Worm (Caenorhabditis elegans): ENCODE results near the gene rap-3.

rap-3 gene

ce11 chrIV:11149454-11150163 lies 27.5 kb upstream of the rap-3 start, which contains the start of the genes F01G4.6 and pfd-1:
Gene F01G4.6, minus strand, starts transcription at chrIV:11149504.
Gene pfd-1, plus strand, starts transcription at chrIV:11150113.
- TF ChIP-seq die-1 (tag; optimal IDR thresholded peaks at IDR 0.05), result no peak
- peak; percentile 23 for TF ChIP-seq F22D6.2 (tag; optimal IDR thresholded peaks at IDR 0.05)
- TF ChIP-seq him-1 (tag; optimal IDR thresholded peaks at IDR 0.05), result no peak
- no peak for TF ChIP-seq hlh-12 (tag; optimal IDR thresholded peaks at IDR 0.05)
- TF ChIP-seq F49E8.2 (tag; optimal IDR thresholded peaks at IDR 0.05; ENCODE audit: insufficient read depth), result no peak
- no peak for TF ChIP-seq aptf-3 (GFP tag; IDR thresholded peaks at IDR 0.05)
- TF ChIP-seq lin-54 (GFP tag; optimal IDR thresholded peaks at IDR 0.05), result peak; percentile 84
- TF ChIP-seq K11D2.4 (GFP tag; IDR thresholded peaks at IDR 0.05), result peak; percentile 88
- TF ChIP-seq mcd-1 (GFP tag; IDR thresholded peaks at IDR 0.05), result peak; percentile 85
- no peak for TF ChIP-seq sea-2 (GFP tag; IDR thresholded peaks at IDR 0.05)
- no peak for TF ChIP-seq F39B2.1 (GFP tag; IDR thresholded peaks at IDR 0.05)
- TF ChIP-seq ets-4 (GFP tag; optimal IDR thresholded peaks at IDR 0.05), result no peak
- no peak for TF ChIP-seq sdz-38 (tag; optimal IDR thresholded peaks at IDR 0.05)
- TF ChIP-seq dox-1 (GFP tag; IDR thresholded peaks at IDR 0.05), result peak; percentile 52; the same call in 1 of the 2 replicates
- no peak for TF ChIP-seq lsy-27 (tag; optimal IDR thresholded peaks at IDR 0.05; ENCODE audit: borderline replicate concordance, insufficient read depth)
- no peak for TF ChIP-seq cebp-2 (GFP tag; IDR thresholded peaks at IDR 0.05)
- TF ChIP-seq chd-7 (tag; optimal IDR thresholded peaks at IDR 0.05), result peak; percentile 11
- TF ChIP-seq repo-1 (tag; optimal IDR thresholded peaks at IDR 0.05), result peak; percentile 37
- TF ChIP-seq F10E7.11 (tag; optimal IDR thresholded peaks at IDR 0.05), result no peak
- peak; percentile 30 for TF ChIP-seq nhr-80 (tag; optimal IDR thresholded peaks at IDR 0.05)
- no peak for TF ChIP-seq B0261.1 (tag; optimal IDR thresholded peaks at IDR 0.05)
- TF ChIP-seq ceh-79 (tag; optimal IDR thresholded peaks at IDR 0.05), result no peak
- peak; percentile 85 for TF ChIP-seq madf-6 (GFP tag; IDR thresholded peaks at IDR 0.05)
- TF ChIP-seq lag-1 (GFP tag; IDR thresholded peaks at IDR 0.05), result no peak
- TF ChIP-seq lin-35 (GFP tag; optimal IDR thresholded peaks at IDR 0.05), result peak in 1 of 3 experiments; percentile 91
- no peak; the same call in 1 of the 2 replicates for TF ChIP-seq C17E4.6 (GFP tag; IDR thresholded peaks at IDR 0.05)
- peak; percentile 65; the same call in 1 of the 2 replicates for TF ChIP-seq hmg-1.2 (GFP tag; IDR thresholded peaks at IDR 0.05)
- peak; percentile 85 for TF ChIP-seq ZK185.1 (tag; optimal IDR thresholded peaks at IDR 0.05; ENCODE audit: poor library complexity, severe bottlenecking)
- no peak for TF ChIP-seq T07F8.4 (tag; optimal IDR thresholded peaks at IDR 0.05)
- no peak for TF ChIP-seq unc-130 (GFP tag; optimal IDR thresholded peaks at IDR 0.05)
- no peak for TF ChIP-seq B0019.2 (GFP tag; conservative IDR thresholded peaks at IDR 0.05)
- no peak for TF ChIP-seq ztf-22 (GFP tag; optimal IDR thresholded peaks at IDR 0.05)
- TF ChIP-seq snpc-3.4 (tag; optimal IDR thresholded peaks at IDR 0.05), result peak; percentile 57
- TF ChIP-seq ceh-58 (GFP tag; IDR thresholded peaks at IDR 0.05), result no peak
- TF ChIP-seq F37B4.10 (GFP tag; IDR thresholded peaks at IDR 0.05), result no peak
- TF ChIP-seq nfyb-1 (GFP tag; IDR thresholded peaks at IDR 0.05), result peak; percentile 95
- TF ChIP-seq ztf-18 (tag; optimal IDR thresholded peaks at IDR 0.05), result peak; percentile 44
- no peak for TF ChIP-seq F57A8.1 (GFP tag; optimal IDR thresholded peaks at IDR 0.05)
- TF ChIP-seq bed-2 (GFP tag; IDR thresholded peaks at IDR 0.05), result no peak
- peak; percentile 72 for TF ChIP-seq ceh-27 (GFP tag; optimal IDR thresholded peaks at IDR 0.05)
- TF ChIP-seq T26A5.8 (tag; optimal IDR thresholded peaks at IDR 0.05), result no peak
- no peak for TF ChIP-seq bed-1 (GFP tag; IDR thresholded peaks at IDR 0.05)
- no peak for TF ChIP-seq nhr-27 (tag; optimal IDR thresholded peaks at IDR 0.05)
- no peak for TF ChIP-seq zim-3 (tag; optimal IDR thresholded peaks at IDR 0.05)
- TF ChIP-seq cebp-1 (GFP tag; IDR thresholded peaks at IDR 0.05), result no peak
- TF ChIP-seq cebp-1 (tag; optimal IDR thresholded peaks at IDR 0.05), result peak; percentile 82
- TF ChIP-seq attf-5 (GFP tag; optimal IDR thresholded peaks at IDR 0.05), result peak; percentile 59
- TF ChIP-seq ztf-3 (GFP tag; optimal IDR thresholded peaks at IDR 0.05), result no peak

Measured in whole organism, young adult.